Worm (Caenorhabditis elegans) whole organism, mixed stage, embryonic: Measurements from ENCODE around the gene nep-13.
"Not testable (repeated sequence)": the region's sequence is repeated elsewhere in the genome, so short reads cannot be mapped to it uniquely, and the experiment has no call there.

ENCODE experiments used
- M03D4.4 ChIP-seq: sonication (generic microtip); optimal IDR thresholded peaks from 2 replicates; lab custom pipeline; 2017; ENCODE audit warnings: mild to moderate bottlenecking, missing genetic modification characterization, missing compliant biosample characterization
- blmp-1 ChIP-seq: fragments of 150-350 bp; optimal IDR thresholded peaks from 2 replicates; lab custom pipeline; 2014; ENCODE audit warnings: missing biosample characterization, missing genetic modification characterization
- ceh-39 ChIP-seq: fragments of 150-350 bp; optimal IDR thresholded peaks from 2 replicates; lab custom pipeline; 2014; ENCODE audit warnings: missing biosample characterization, missing genetic modification characterization
- ceh-43 ChIP-seq: fragments of 200-800 bp; sonication (Bioruptor generic); optimal IDR thresholded peaks from 2 replicates; lab custom pipeline; 2018; ENCODE audit warnings: mild to moderate bottlenecking, missing genetic modification characterization, moderate library complexity, missing compliant biosample characterization
- cnd-1 ChIP-seq: fragments of 200-800 bp; sonication (Bioruptor generic); optimal IDR thresholded peaks from 2 replicates; lab custom pipeline; 2018; ENCODE audit warnings: mild to moderate bottlenecking, missing genetic modification characterization, missing compliant biosample characterization
- drap-1 ChIP-seq: fragments of 200-800 bp; sonication (Bioruptor generic); optimal IDR thresholded peaks from 3 replicates; lab custom pipeline; 2018; ENCODE audit warnings: mild to moderate bottlenecking, missing genetic modification characterization, missing compliant biosample characterization
- elt-3 ChIP-seq: fragments of 150-350 bp; optimal IDR thresholded peaks from 2 replicates; lab custom pipeline; 2014; ENCODE audit warnings: missing biosample characterization, missing genetic modification characterization
- ham-2 ChIP-seq: fragments of 200-800 bp; sonication (Bioruptor generic); optimal IDR thresholded peaks from 2 replicates; lab custom pipeline; 2018; ENCODE audit warnings: mild to moderate bottlenecking, missing genetic modification characterization, missing compliant biosample characterization
- hlh-1 ChIP-seq: fragments of 150-350 bp; optimal IDR thresholded peaks from 2 replicates; lab custom pipeline; 2014; ENCODE audit warnings: missing biosample characterization, missing genetic modification reagents, missing genetic modification characterization
- lin-13 ChIP-seq: fragments of 150-350 bp; optimal IDR thresholded peaks from 2 replicates; lab custom pipeline; 2014; ENCODE audit warnings: missing biosample characterization, missing genetic modification characterization
- lin-32 ChIP-seq: fragments of 200-800 bp; sonication (Bioruptor generic); optimal IDR thresholded peaks from 2 replicates; lab custom pipeline; 2018; ENCODE audit warnings: mild to moderate bottlenecking, missing genetic modification characterization, missing compliant biosample characterization
- lsy-2 ChIP-seq: fragments of 150-350 bp; optimal IDR thresholded peaks from 2 replicates; lab custom pipeline; 2014; ENCODE audit warnings: missing biosample characterization, missing genetic modification characterization
- mab-5 ChIP-seq: fragments of 150-350 bp; optimal IDR thresholded peaks from 2 replicates; lab custom pipeline; 2014; ENCODE audit warnings: missing biosample characterization, missing genetic modification characterization
- mep-1 ChIP-seq: fragments of 150-350 bp; optimal IDR thresholded peaks from 2 replicates; lab custom pipeline; 2017; ENCODE audit warnings: missing biosample characterization, missing genetic modification reagents, missing genetic modification characterization, inconsistent platforms
- mls-2 ChIP-seq: sonication (generic microtip); optimal IDR thresholded peaks from 2 replicates; lab custom pipeline; 2016; ENCODE audit warnings: mild to moderate bottlenecking, missing genetic modification characterization, moderate library complexity, missing compliant biosample characterization
- nhr-12 ChIP-seq: fragments of 150-350 bp; optimal IDR thresholded peaks from 2 replicates; lab custom pipeline; 2014; ENCODE audit warnings: missing biosample characterization, missing genetic modification characterization
- nhr-2 ChIP-seq: fragments of 150-350 bp; optimal IDR thresholded peaks from 2 replicates; lab custom pipeline; 2014; ENCODE audit warnings: missing biosample characterization, missing genetic modification characterization
- nhr-237 ChIP-seq: fragments of 150-350 bp; optimal IDR thresholded peaks from 2 replicates; lab custom pipeline; 2014; ENCODE audit warnings: missing biosample characterization, missing genetic modification characterization
- nhr-28 ChIP-seq: fragments of 150-350 bp; optimal IDR thresholded peaks from 2 replicates; lab custom pipeline; 2014; ENCODE audit warnings: missing biosample characterization, missing genetic modification characterization
- nhr-76 ChIP-seq: sonication (generic microtip); optimal IDR thresholded peaks from 2 replicates; lab custom pipeline; 2017; ENCODE audit warnings: missing biosample characterization, missing genetic modification characterization
- pha-4 ChIP-seq: fragments of 150-350 bp; optimal IDR thresholded peaks from 2 replicates; lab custom pipeline; 2018; ENCODE audit warnings: missing biosample characterization, missing genetic modification reagents, missing genetic modification characterization
- sem-2 ChIP-seq: fragments of 200-800 bp; sonication (Bioruptor generic); optimal IDR thresholded peaks from 2 replicates; lab custom pipeline; 2018; ENCODE audit warnings: mild to moderate bottlenecking, missing genetic modification characterization, missing compliant biosample characterization
- snpc-4 ChIP-seq: fragments of 150-350 bp; optimal IDR thresholded peaks from 2 replicates; lab custom pipeline; 2014; ENCODE audit warnings: missing biosample characterization, missing genetic modification characterization
- sptf-1 ChIP-seq: sonication (generic microtip); optimal IDR thresholded peaks from 2 replicates; lab custom pipeline; 2017; ENCODE audit warnings: mild to moderate bottlenecking, missing genetic modification characterization, moderate library complexity, missing compliant biosample characterization
- tbx-8 ChIP-seq: fragments of 200-800 bp; sonication (Bioruptor generic); optimal IDR thresholded peaks from 2 replicates; lab custom pipeline; 2018; ENCODE audit warnings: mild to moderate bottlenecking, missing genetic modification characterization, moderate library complexity, missing compliant biosample characterization
- unc-120 ChIP-seq: sonication (generic microtip); optimal IDR thresholded peaks from 2 replicates; lab custom pipeline; 2017; ENCODE audit warnings: missing genetic modification characterization, missing compliant biosample characterization; ENCODE audit not compliant: poor library complexity, severe bottlenecking
- unc-39 ChIP-seq: fragments of 150-350 bp; optimal IDR thresholded peaks from 2 replicates; lab custom pipeline; 2014; ENCODE audit warnings: missing biosample characterization, missing genetic modification characterization
- unc-62 ChIP-seq: fragments of 150-350 bp; optimal IDR thresholded peaks from 2 replicates; lab custom pipeline; 2014; ENCODE audit warnings: missing biosample characterization, missing genetic modification reagents, missing genetic modification characterization
- zip-8 ChIP-seq: fragments of 150-350 bp; optimal IDR thresholded peaks from 2 replicates; lab custom pipeline; 2014; ENCODE audit warnings: missing biosample characterization, missing genetic modification characterization
- ztf-11 ChIP-seq: fragments of 150-350 bp; optimal IDR thresholded peaks from 2 replicates; lab custom pipeline; 2014; ENCODE audit warnings: missing biosample characterization, missing genetic modification characterization

The nep-13 gene

DNA sequence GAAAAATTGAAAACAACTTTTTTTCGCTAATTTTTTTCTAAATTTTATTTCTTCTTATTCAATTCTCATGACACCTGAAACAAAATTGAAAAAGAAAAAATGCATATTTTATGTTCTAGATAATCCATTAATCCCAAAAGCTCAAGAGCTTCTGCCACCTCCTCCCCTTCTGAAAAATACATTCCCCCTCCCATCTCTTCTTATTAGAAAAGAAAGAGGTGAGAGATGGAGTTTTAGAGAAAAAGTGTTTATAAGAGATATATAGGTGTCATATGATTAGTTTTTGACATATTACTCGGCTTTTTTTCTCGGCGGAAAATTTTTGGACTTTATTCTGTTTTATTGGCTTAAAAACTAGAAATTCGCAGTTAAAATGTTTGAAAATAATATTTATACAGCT is 11.9 kb upstream of the nep-13 start:
- TF ChIP-seq sem-2 (GFP tag; lab: Kevin White, UChicago) (no peak), ztf-11 (tag; lab: Kevin White, UChicago) (no peak), nhr-2 (tag; lab: Kevin White, UChicago) (no peak), lsy-2 (no peak), unc-39 (no peak), nhr-12 (no peak)

DNA sequence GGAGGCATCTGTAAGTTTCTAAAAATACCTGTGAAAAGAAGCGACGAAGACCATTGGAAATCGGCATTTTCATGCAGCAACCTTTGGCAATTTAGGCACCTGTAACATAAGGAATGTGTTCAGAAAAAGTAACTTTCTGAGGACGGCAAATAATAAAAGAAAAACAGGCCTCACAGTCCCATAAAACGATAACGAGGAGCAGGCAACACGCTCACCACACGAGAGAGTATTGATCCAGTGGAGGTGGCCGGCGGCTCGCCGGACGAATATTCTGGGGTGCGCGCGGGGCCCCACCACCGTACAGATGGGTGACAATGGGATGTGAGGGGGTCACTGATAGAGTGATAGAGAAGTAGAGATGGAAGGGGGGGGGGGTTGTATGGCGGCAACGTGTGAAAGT is 7.5 kb upstream of the nep-13 start, which contains the start of gene F02E11.3:
F02E11.3 (minus strand) TSS at position 101 of the 400 bp plus-strand sequence.
- no peak for TF ChIP-seq mab-5
- no peak for TF ChIP-seq unc-120
- no peak for TF ChIP-seq unc-39
- no peak for TF ChIP-seq drap-1 (GFP tag; lab: Kevin White, UChicago)
- no peak for TF ChIP-seq lin-13 (tag; lab: Kevin White, UChicago)
- no peak for TF ChIP-seq ham-2 (GFP tag; lab: Kevin White, UChicago)
- no peak for TF ChIP-seq M03D4.4 (tag; lab: Kevin White, UChicago)
- TF ChIP-seq lin-32: no peak
- no peak for TF ChIP-seq nhr-28 (tag; lab: Kevin White, UChicago)
- no peak for TF ChIP-seq ceh-43
- no peak for TF ChIP-seq ztf-11 (tag; lab: Kevin White, UChicago)
- no peak for TF ChIP-seq nhr-76

ce11 chrII:3277686-3278085 is 4.8 kb upstream of the nep-13 start, which contains the start of gene F02E11.4:
Gene F02E11.4, minus strand, starts transcription at chrII:3277786.
- TF ChIP-seq ham-2 (GFP tag; lab: Kevin White, UChicago): no peak

DNA sequence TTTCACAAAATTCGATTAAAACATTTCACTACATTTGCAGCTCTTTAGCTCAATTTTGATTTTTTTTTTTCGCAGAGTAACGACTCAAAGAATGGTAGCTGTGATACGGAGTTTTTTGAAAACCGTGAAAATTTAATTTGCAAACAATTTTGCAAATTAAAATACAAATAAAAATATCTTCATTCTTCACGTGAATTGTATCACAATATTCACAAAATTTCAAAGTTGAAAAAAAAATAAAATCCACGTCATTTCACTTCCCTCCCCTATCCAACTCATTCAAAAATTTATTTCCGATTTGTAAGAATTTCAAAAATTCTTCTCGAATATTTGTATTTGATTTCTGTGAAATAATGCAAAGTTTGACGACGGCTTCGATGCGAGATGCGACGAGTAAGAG is 3.8 kb upstream of the nep-13 start, which contains the start of gene wht-4:
wht-4 (plus strand) TSS at position 301 of the 400 bp plus-strand sequence.
- TF ChIP-seq hlh-1 (no peak), ceh-39 (tag; lab: Kevin White, UChicago) (no peak), blmp-1 (tag; lab: Kevin White, UChicago) (no peak), sptf-1 (tag; lab: Kevin White, UChicago) (no peak), lsy-2 (no peak), tbx-8 (no peak), sem-2 (GFP tag; lab: Kevin White, UChicago) (no peak), nhr-2 (tag; lab: Kevin White, UChicago) (no peak), mls-2 (tag; lab: Kevin White, UChicago) (no peak)

- TF ChIP-seq mab-5 (no peak), M03D4.4 (tag; lab: Kevin White, UChicago) (no peak), cnd-1 (tag; lab: Kevin White, UChicago) (no peak), nhr-2 (tag; lab: Kevin White, UChicago) (no peak), mep-1 (tag; lab: Kevin White, UChicago) (no peak), lin-32 (no peak), unc-39 (no peak), unc-120 (no peak), hlh-1 (no peak), unc-62 (GFP tag; lab: Kevin White, UChicago) (no peak), elt-3 (tag; lab: Kevin White, UChicago) (no peak), sptf-1 (tag; lab: Kevin White, UChicago) (no peak), nhr-237 (tag; lab: Kevin White, UChicago) (no peak), lsy-2 (no peak), mls-2 (tag; lab: Kevin White, UChicago) (no peak), tbx-8 (no peak), blmp-1 (tag; lab: Kevin White, UChicago) (no peak)
Observed at ce11 chrII:3284558-3284957, 2.1 kb downstream of the nep-13 start, which contains the start of gene scl-15. Gene scl-15, minus strand, starts transcription at chrII:3284658.

- TF ChIP-seq M03D4.4 (tag; lab: Kevin White, UChicago) (no peak), zip-8 (tag; lab: Kevin White, UChicago) (no peak), mls-2 (tag; lab: Kevin White, UChicago) (no peak), unc-120 (no peak), pha-4 (tag; lab: Kevin White, UChicago) (no peak), nhr-76 (no peak)
- TF ChIP-seq, all 35 proteins: peak for 0
Observed at ce11 chrII:3287073-3287472, 4.6 kb downstream of the nep-13 start, which contains the start of gene sri-63. Gene sri-63, plus strand, starts transcription at chrII:3287373.

- not testable (repeated sequence) for TF ChIP-seq snpc-4 (tag; lab: Kevin White, UChicago); mep-1 (tag; lab: Kevin White, UChicago); mab-5
- TF ChIP-seq, all 35 proteins: peak for 0; not testable (repeated sequence) for 35
Observed at ce11 chrII:3290544-3290943, 8.1 kb downstream of the nep-13 start, which contains the start of gene F39E9.14. Gene F39E9.14, minus strand, starts transcription at chrII:3290644.
